Worm (Caenorhabditis elegans) whole organism, L2 larva: ENCODE data around the gene ppfr-4.

Source experiments
- R02D3.7 ChIP-seq: fragments of 150-350 bp; optimal IDR thresholded peaks from 2 replicates; lab custom pipeline; 2014; ENCODE audit warnings: missing biosample characterization, missing genetic modification characterization
- ceh-16 ChIP-seq: fragments of 150-350 bp; optimal IDR thresholded peaks from 2 replicates; lab custom pipeline; 2014; ENCODE audit warnings: missing biosample characterization, missing genetic modification characterization
- ceh-82 ChIP-seq: fragments of 150-350 bp; optimal IDR thresholded peaks from 2 replicates; lab custom pipeline; 2014; ENCODE audit warnings: missing biosample characterization, missing genetic modification characterization
- lin-11 ChIP-seq: fragments of 150-350 bp; sonication (generic microtip); optimal IDR thresholded peaks from 2 replicates; lab custom pipeline; 2014; ENCODE audit warnings: missing biosample characterization, missing genetic modification characterization, inconsistent platforms, mixed read lengths
- mbf-1 ChIP-seq: sonication (generic microtip); optimal IDR thresholded peaks from 2 replicates; lab custom pipeline; 2017; ENCODE audit warnings: missing biosample characterization, missing genetic modification characterization
- nhr-237 ChIP-seq: fragments of 150-350 bp; optimal IDR thresholded peaks from 2 replicates; lab custom pipeline; 2014; ENCODE audit warnings: missing biosample characterization, missing genetic modification characterization
- sma-9 ChIP-seq, 2 experiments: fragments of 150-350 bp in 1 of 2; sonication (generic microtip) in 1 of 2; optimal IDR thresholded peaks; 2 replicates each; lab custom pipeline; 2014 to 2016; ENCODE audit warnings: missing genetic modification characterization in 2 of 2, mild to moderate bottlenecking in 1 of 2, missing biosample characterization in 1 of 2, missing compliant biosample characterization in 1 of 2, missing genetic modification reagents in 1 of 2, moderate library complexity in 1 of 2
- unc-62 ChIP-seq: fragments of 150-350 bp; optimal IDR thresholded peaks from 2 replicates; lab custom pipeline; 2014; ENCODE audit warnings: missing biosample characterization, missing genetic modification reagents, missing genetic modification characterization
- ztf-11 ChIP-seq: sonication (generic microtip); optimal IDR thresholded peaks from 2 replicates; lab custom pipeline; 2017; ENCODE audit warnings: missing biosample characterization, missing genetic modification characterization
- ztf-4 ChIP-seq: fragments of 150-350 bp; optimal IDR thresholded peaks from 2 replicates; lab custom pipeline; 2014; ENCODE audit warnings: missing biosample characterization, missing genetic modification characterization

DNA sequence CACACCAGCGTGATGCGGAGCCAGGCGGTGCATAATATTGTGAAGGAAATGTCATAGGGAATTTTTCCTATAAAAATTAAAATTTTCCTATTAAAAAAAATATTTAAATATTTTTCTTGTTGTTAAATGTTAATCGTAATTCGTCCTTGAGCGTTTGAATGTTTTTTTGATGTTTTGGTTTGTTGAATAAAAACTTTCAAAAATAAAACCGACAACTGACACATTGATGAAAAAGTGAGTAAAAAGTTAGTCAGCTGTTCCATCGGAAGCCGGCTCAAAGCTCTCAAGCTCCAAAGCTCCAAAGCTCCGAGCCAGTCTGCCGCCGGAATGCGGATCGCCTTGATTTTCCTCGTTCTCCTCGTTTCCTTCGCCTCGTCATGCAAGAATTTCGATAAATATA is 1.1 kb upstream of the ppfr-4 start, which contains the start of gene Y71H2B.4:
- TF ChIP-seq ztf-11 (tag; lab: Kevin White, UChicago) (no peak), sma-9 (GFP tag; optimal IDR thresholded peaks at IDR 0.05; lab: Kevin White, UChicago) (no peak), sma-9 (tag; optimal IDR thresholded peaks at IDR 0.05; lab: Kevin White, UChicago) (no peak), nhr-237 (tag; lab: Kevin White, UChicago) (no peak), mbf-1 (tag; lab: Kevin White, UChicago) (no peak), ztf-4 (no peak), ceh-82 (tag; lab: Kevin White, UChicago) (no peak), lin-11 (no peak), R02D3.7 (tag; lab: Kevin White, UChicago) (no peak), unc-62 (no peak), ceh-16 (no peak)
